Worm (Caenorhabditis elegans): ENCODE data around the gene D2023.6.

DNA sequence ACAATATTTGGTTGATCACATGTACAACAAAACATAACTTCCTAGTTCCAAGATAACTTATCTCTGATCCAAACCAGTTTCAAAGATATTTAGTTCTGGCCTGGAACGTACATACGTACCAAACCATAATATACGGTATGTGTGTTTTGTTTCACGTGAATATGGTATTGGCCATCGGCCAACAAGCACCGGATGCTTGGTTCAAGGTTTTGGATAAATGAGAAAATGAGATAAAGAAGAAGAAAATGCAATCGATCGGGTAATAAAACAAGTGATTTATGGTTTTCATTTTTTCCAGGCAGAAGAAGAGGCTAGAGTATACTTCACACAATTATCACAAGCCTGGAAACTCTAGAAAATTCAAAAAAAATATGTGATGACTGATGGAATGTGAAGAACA, 31.8 kb upstream of the D2023.6 start:
- TF ChIP-seq ztf-11 (tag; optimal IDR thresholded peaks at IDR 0.05) (no peak), pqm-1 (tag; optimal IDR thresholded peaks at IDR 0.05) (no peak), lin-38 (GFP tag; IDR thresholded peaks at IDR 0.05) (no peak), madf-9 (GFP tag; conservative IDR thresholded peaks at IDR 0.05) (no peak), madf-5 (GFP tag; IDR thresholded peaks at IDR 0.05) (no peak), nhr-28 (tag; optimal IDR thresholded peaks at IDR 0.05) (no peak), aha-1 (tag) (no peak), aly-2 (tag; optimal IDR thresholded peaks at IDR 0.05) (no peak), mep-1 (tag; optimal IDR thresholded peaks at IDR 0.05) (no peak), ztf-7 (tag; optimal IDR thresholded peaks at IDR 0.05) (no peak), fos-1 (tag; optimal IDR thresholded peaks at IDR 0.05) (no peak), nhr-25 (tag; optimal IDR thresholded peaks at IDR 0.05; ENCODE audit: borderline replicate concordance, insufficient read depth) (no peak), php-3 (GFP tag; IDR thresholded peaks at IDR 0.05) (no peak), nhr-10 (tag; optimal IDR thresholded peaks at IDR 0.05) (no peak)
